Fruit fly (Drosophila melanogaster) whole organism, pupa: Measurements from ENCODE around the gene mdy.

Source experiments
- CG10348 ChIP-seq: fragments of 200-800 bp; sonication (Bioruptor generic); IDR thresholded peaks from 2 replicates; pipeline ENCODE4 v1.3.6; 2022; ENCODE audit warnings: missing biosample characterization, missing genetic modification characterization
- CG12605 ChIP-seq: fragments of 200-800 bp; sonication (Bioruptor generic); IDR thresholded peaks from 2 replicates; pipeline ENCODE4 v1.3.6; 2022; ENCODE audit warnings: missing biosample characterization, missing genetic modification characterization
- CG13204 ChIP-seq: fragments of 200-800 bp; sonication (Bioruptor generic); optimal IDR thresholded peaks from 2 replicates; lab custom pipeline; 2018; ENCODE audit warnings: missing biosample characterization, mild to moderate bottlenecking, missing genetic modification characterization, moderate library complexity
- CG14655 ChIP-seq: fragments of 200-800 bp; sonication (Bioruptor generic); optimal IDR thresholded peaks from 3 replicates; lab custom pipeline; 2017; ENCODE audit warnings: mild to moderate bottlenecking, missing biosample characterization, missing genetic modification reagents, missing genetic modification characterization
- CG15710 ChIP-seq: fragments of 200-800 bp; sonication (Bioruptor generic); optimal IDR thresholded peaks from 2 replicates; lab custom pipeline; 2018; ENCODE audit warnings: missing biosample characterization, mild to moderate bottlenecking, missing genetic modification characterization, moderate library complexity
- CG17806 ChIP-seq: fragments of 200-800 bp; sonication (Bioruptor generic); optimal IDR thresholded peaks from 2 replicates; lab custom pipeline; 2018; ENCODE audit warnings: missing biosample characterization, mild to moderate bottlenecking, missing genetic modification characterization, moderate library complexity
- CG32121 ChIP-seq: fragments of 200-800 bp; sonication (Bioruptor generic); IDR thresholded peaks from 2 replicates; pipeline ENCODE4 v1.3.6; 2022; ENCODE audit warnings: missing biosample characterization, missing genetic modification characterization
- CG34367 ChIP-seq: fragments of 200-800 bp; sonication (Bioruptor generic); optimal IDR thresholded peaks from 2 replicates; lab custom pipeline; 2018; ENCODE audit warnings: missing biosample characterization, mild to moderate bottlenecking, missing genetic modification characterization
- CG4496 ChIP-seq: fragments of 200-800 bp; sonication (Bioruptor generic); IDR thresholded peaks from 3 replicates; pipeline ENCODE4 v1.3.6; 2022; ENCODE audit warnings: missing biosample characterization, missing genetic modification characterization
- CG8159 ChIP-seq: fragments of 200-800 bp; sonication (Bioruptor generic); optimal IDR thresholded peaks from 3 replicates; lab custom pipeline; 2018; ENCODE audit warnings: missing biosample characterization, mild to moderate bottlenecking, missing genetic modification characterization, moderate library complexity
- CG8301 ChIP-seq: fragments of 200-800 bp; sonication (Bioruptor generic); optimal IDR thresholded peaks from 2 replicates; lab custom pipeline; 2018; ENCODE audit warnings: missing biosample characterization, mild to moderate bottlenecking, missing genetic modification characterization
- CG9948 ChIP-seq: fragments of 200-800 bp; sonication (Bioruptor generic); optimal IDR thresholded peaks from 2 replicates; lab custom pipeline; 2018; ENCODE audit warnings: missing biosample characterization, mild to moderate bottlenecking, missing genetic modification characterization, moderate library complexity
- D1 ChIP-seq: fragments of 200-800 bp; sonication (Bioruptor generic); optimal IDR thresholded peaks from 2 replicates; lab custom pipeline; 2018; ENCODE audit warnings: missing biosample characterization, mild to moderate bottlenecking, missing genetic modification characterization, moderate library complexity
- EcR ChIP-seq: fragments of 200-800 bp; sonication (Bioruptor generic); optimal IDR thresholded peaks from 3 replicates; lab custom pipeline; 2019; ENCODE audit warnings: missing biosample characterization, missing genetic modification characterization, mild to moderate bottlenecking, moderate library complexity, missing genetic modification reagents
- Ets98B ChIP-seq: fragments of 200-800 bp; sonication (Bioruptor generic); IDR thresholded peaks from 2 replicates; pipeline ENCODE4 v1.3.6; 2022; ENCODE audit warnings: missing biosample characterization, missing genetic modification characterization
- Pif1A ChIP-seq: fragments of 200-800 bp; sonication (Bioruptor generic); optimal IDR thresholded peaks from 3 replicates; lab custom pipeline; 2016; ENCODE audit warnings: missing biosample characterization, missing genetic modification characterization
- Pif1B ChIP-seq: fragments of 200-800 bp; sonication (Bioruptor generic); optimal IDR thresholded peaks from 3 replicates; lab custom pipeline; 2016; ENCODE audit warnings: missing biosample characterization, missing genetic modification characterization
- Snoo ChIP-seq: fragments of 200-800 bp; sonication (Bioruptor generic); optimal IDR thresholded peaks from 3 replicates; lab custom pipeline; 2017; ENCODE audit warnings: missing biosample characterization, mild to moderate bottlenecking, missing genetic modification characterization, inconsistent platforms
- fd96Ca ChIP-seq: fragments of 200-800 bp; sonication (Bioruptor generic); IDR thresholded peaks from 3 replicates; pipeline ENCODE4 v1.3.6; 2022; ENCODE audit warnings: missing biosample characterization, missing genetic modification characterization
- gl ChIP-seq: fragments of 200-800 bp; sonication (Bioruptor generic); optimal IDR thresholded peaks from 2 replicates; lab custom pipeline; 2018; ENCODE audit warnings: missing biosample characterization, mild to moderate bottlenecking, missing genetic modification characterization
- rn ChIP-seq: fragments of 200-800 bp; sonication (Bioruptor generic); IDR thresholded peaks from 2 replicates; pipeline ENCODE4 v1.3.6; 2022; ENCODE audit warnings: missing biosample characterization, missing genetic modification characterization

Gene mdy

dm6 chr2L:16837672-16838071 lies 21.2 kb downstream of the mdy start, which contains the start of the genes SclA and SclB:
Gene SclA (plus strand): TSS chr2L:16837972.
Gene SclB (plus strand): TSS chr2L:16837972.
- TF ChIP-seq rn (GFP tag; lab: Robert Waterston, UW), result no peak
- TF ChIP-seq Pif1A (GFP tag; lab: Kevin White, UChicago), result no peak

- TF ChIP-seq CG13204 (GFP tag; lab: Kevin White, UChicago), result no peak
- no peak for TF ChIP-seq Pif1B (GFP tag; lab: Kevin White, UChicago)
- TF ChIP-seq CG34367 (tag; lab: Kevin White, UChicago), result no peak
- TF ChIP-seq CG15710 (tag; lab: Kevin White, UChicago), result no peak
- TF ChIP-seq Ets98B (GFP tag; lab: Robert Waterston, UW), result no peak
- no peak for TF ChIP-seq EcR (GFP tag; lab: Kevin White, UChicago)
- TF ChIP-seq CG9948, result no peak
- TF ChIP-seq CG12605 (GFP tag; lab: Robert Waterston, UW), result no peak
- TF ChIP-seq CG10348 (GFP tag; lab: Robert Waterston, UW), result no peak
- no peak for TF ChIP-seq rn (GFP tag; lab: Robert Waterston, UW)
- no peak for TF ChIP-seq CG8159 (tag; lab: Kevin White, UChicago)
- TF ChIP-seq CG32121 (GFP tag; lab: Robert Waterston, UW), result no peak
- TF ChIP-seq Pif1A (GFP tag; lab: Kevin White, UChicago), result no peak
- no peak for TF ChIP-seq fd96Ca
- TF ChIP-seq gl (tag; lab: Kevin White, UChicago), result no peak
These were observed 23.2 kb downstream of the mdy start for dm6 chr2L:16839665-16840064.

dm6 chr2L:16842505-16842904 lies 26.0 kb downstream of the mdy start:
- TF ChIP-seq CG34367 (tag; lab: Kevin White, UChicago), result no peak
- TF ChIP-seq Pif1B (GFP tag; lab: Kevin White, UChicago), result peak; percentile 27
- peak; percentile 52 for TF ChIP-seq Pif1A (GFP tag; lab: Kevin White, UChicago)

- peak; percentile 41; the same call in 1 of the 3 replicates for TF ChIP-seq CG4496 (GFP tag; lab: Robert Waterston, UW)
- TF ChIP-seq CG12605 (GFP tag; lab: Robert Waterston, UW), result no peak
- TF ChIP-seq CG13204 (GFP tag; lab: Kevin White, UChicago), result no peak
- TF ChIP-seq CG9948, result peak; percentile 7
- TF ChIP-seq CG10348 (GFP tag; lab: Robert Waterston, UW), result no peak
- TF ChIP-seq Ets98B (GFP tag; lab: Robert Waterston, UW), result 0 out of 2 replicates have a peak, but pooled peaks have one; percentile 7
- TF ChIP-seq CG34367 (tag; lab: Kevin White, UChicago), result no peak
- peak; percentile 28 for TF ChIP-seq CG8301 (tag; lab: Kevin White, UChicago)
- TF ChIP-seq CG14655 (GFP tag; lab: Kevin White, UChicago), result peak; percentile 24
- TF ChIP-seq CG17806 (tag; lab: Kevin White, UChicago), result no peak
- TF ChIP-seq CG15710 (tag; lab: Kevin White, UChicago), result no peak
- TF ChIP-seq Pif1A (GFP tag; lab: Kevin White, UChicago), result no peak
- no peak for TF ChIP-seq D1
- no peak for TF ChIP-seq rn (GFP tag; lab: Robert Waterston, UW)
- TF ChIP-seq CG32121 (GFP tag; lab: Robert Waterston, UW), result peak; percentile 46
- peak; percentile 40 for TF ChIP-seq Snoo (tag; lab: Kevin White, UChicago)
- no peak for TF ChIP-seq EcR (GFP tag; lab: Kevin White, UChicago)
- no peak for TF ChIP-seq CG8159 (tag; lab: Kevin White, UChicago)
- TF ChIP-seq, all 21 proteins: peak for 7
These were observed 26.9 kb downstream of the mdy start for dm6 chr2L:16843336-16843735.

- no peak for TF ChIP-seq rn (GFP tag; lab: Robert Waterston, UW)
- TF ChIP-seq D1, result no peak
- no peak for TF ChIP-seq CG32121 (GFP tag; lab: Robert Waterston, UW)
- TF ChIP-seq CG13204 (GFP tag; lab: Kevin White, UChicago), result no peak
These were observed 28.7 kb downstream of the mdy start for dm6 chr2L:16845179-16845578.

- TF ChIP-seq EcR (GFP tag; lab: Kevin White, UChicago) (peak; percentile 61), Snoo (tag; lab: Kevin White, UChicago) (no peak), rn (GFP tag; lab: Robert Waterston, UW) (no peak)
These were observed 30.4 kb downstream of the mdy start for dm6 chr2L:16846742-16847346.

- TF ChIP-seq Pif1A (GFP tag; lab: Kevin White, UChicago) (no peak), CG15710 (tag; lab: Kevin White, UChicago) (no peak), rn (GFP tag; lab: Robert Waterston, UW) (no peak), Ets98B (GFP tag; lab: Robert Waterston, UW) (no peak), CG9948 (no peak), EcR (GFP tag; lab: Kevin White, UChicago) (no peak), CG17806 (tag; lab: Kevin White, UChicago) (no peak), CG34367 (tag; lab: Kevin White, UChicago) (no peak), CG14655 (GFP tag; lab: Kevin White, UChicago) (no peak), fd96Ca (no peak), Snoo (tag; lab: Kevin White, UChicago) (no peak), CG13204 (GFP tag; lab: Kevin White, UChicago) (no peak), Pif1B (GFP tag; lab: Kevin White, UChicago) (no peak)
These were observed 31.5 kb downstream of the mdy start for dm6 chr2L:16847948-16848347.
